Worm (Caenorhabditis elegans) whole organism, mixed stage, embryonic: ENCODE measurements around the gene ugt-19.

Source experiments
- bed-3 ChIP-seq: fragments of 200-800 bp; sonication (Bioruptor generic); optimal IDR thresholded peaks from 3 replicates; lab custom pipeline; 2018; ENCODE audit warnings: mild to moderate bottlenecking, missing genetic modification characterization, moderate library complexity, missing compliant biosample characterization
- elt-1 ChIP-seq: sonication (generic microtip); optimal IDR thresholded peaks from 2 replicates; lab custom pipeline; 2017; ENCODE audit warnings: missing genetic modification characterization, mild to moderate bottlenecking, missing compliant biosample characterization, antibody characterized with exemption, moderate library complexity, borderline replicate concordance; ENCODE audit not compliant: insufficient read depth
- lin-13 ChIP-seq: fragments of 150-350 bp; optimal IDR thresholded peaks from 2 replicates; lab custom pipeline; 2014; ENCODE audit warnings: missing biosample characterization, missing genetic modification characterization
- mep-1 ChIP-seq: fragments of 150-350 bp; optimal IDR thresholded peaks from 2 replicates; lab custom pipeline; 2017; ENCODE audit warnings: missing biosample characterization, missing genetic modification reagents, missing genetic modification characterization, inconsistent platforms
- nhr-2 ChIP-seq: fragments of 150-350 bp; optimal IDR thresholded peaks from 2 replicates; lab custom pipeline; 2014; ENCODE audit warnings: missing biosample characterization, missing genetic modification characterization
- nhr-76 ChIP-seq: sonication (generic microtip); optimal IDR thresholded peaks from 2 replicates; lab custom pipeline; 2017; ENCODE audit warnings: missing biosample characterization, missing genetic modification characterization
- ztf-11 ChIP-seq: fragments of 150-350 bp; optimal IDR thresholded peaks from 2 replicates; lab custom pipeline; 2014; ENCODE audit warnings: missing biosample characterization, missing genetic modification characterization

DNA sequence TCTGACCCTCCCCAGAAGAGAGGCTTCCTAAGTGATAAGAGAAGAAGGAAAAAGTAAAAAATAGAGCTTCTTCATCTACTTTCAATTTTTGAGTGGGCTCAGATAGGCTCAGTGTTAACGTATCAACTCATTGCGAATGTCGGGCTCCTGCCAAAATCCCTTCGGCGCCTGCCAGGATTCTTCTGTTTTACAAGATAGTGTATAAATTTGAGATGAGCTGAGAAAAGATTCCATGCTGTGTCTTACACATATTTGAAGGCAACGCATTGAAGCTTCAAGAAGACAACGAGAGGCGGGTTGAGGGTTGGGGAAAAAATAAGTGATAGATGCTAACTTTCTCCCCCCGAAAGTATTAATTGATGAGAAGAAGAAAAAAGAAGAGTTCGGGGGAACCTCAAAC, 47.3 kb downstream of the ugt-19 start:
- TF ChIP-seq nhr-2 (tag; lab: Kevin White, UChicago) (no peak), mep-1 (tag; lab: Kevin White, UChicago) (no peak), elt-1 (tag; lab: Kevin White, UChicago) (no peak), lin-13 (no peak), nhr-76 (no peak), ztf-11 (no peak), bed-3 (GFP tag; lab: Kevin White, UChicago) (no peak)
